Fruit fly (Drosophila melanogaster) whole organism, embryonic: ENCODE data around the gene wdn.

Experiments used
- Atf3 ChIP-seq: fragments of 200-800 bp; sonication (Bioruptor generic); optimal IDR thresholded peaks from 3 replicates; lab custom pipeline; 2016; ENCODE audit warnings: missing biosample characterization, missing genetic modification characterization
- Atf6 ChIP-seq: fragments of 200-800 bp; sonication (Bioruptor generic); IDR thresholded peaks from 2 replicates; pipeline ENCODE4 v1.3.6; 2022; ENCODE audit warnings: missing biosample characterization, missing genetic modification characterization
- Awh ChIP-seq: fragments of 200-800 bp; sonication (Bioruptor generic); IDR thresholded peaks from 2 replicates; pipeline ENCODE4, ENCODE4 v1.3.6; 2022; ENCODE audit warnings: missing biosample characterization, missing genetic modification characterization
- Blimp-1 ChIP-seq: fragments of 200-800 bp; sonication (Bioruptor generic); optimal IDR thresholded peaks from 3 replicates; lab custom pipeline; 2018; ENCODE audit warnings: missing biosample characterization, missing genetic modification characterization, mild to moderate bottlenecking, moderate library complexity, missing genetic modification reagents
- BtbVII ChIP-seq: fragments of 200-800 bp; sonication (Bioruptor generic); optimal IDR thresholded peaks from 3 replicates; lab custom pipeline; 2017; ENCODE audit warnings: missing biosample characterization, mild to moderate bottlenecking, missing genetic modification characterization
- CG10462 ChIP-seq: fragments of 200-800 bp; sonication (Bioruptor generic); optimal IDR thresholded peaks from 2 replicates; lab custom pipeline; 2016; ENCODE audit warnings: missing biosample characterization, missing genetic modification characterization
- CG11695 ChIP-seq: fragments of 200-800 bp; sonication (Bioruptor generic); IDR thresholded peaks from 3 replicates; pipeline ENCODE4 v1.3.6; 2022; ENCODE audit warnings: missing biosample characterization, missing genetic modification characterization
- CG17568 ChIP-seq: fragments of 200-800 bp; sonication (Bioruptor generic); optimal IDR thresholded peaks from 2 replicates; lab custom pipeline; 2018; ENCODE audit warnings: missing biosample characterization, mild to moderate bottlenecking, missing genetic modification characterization, moderate library complexity
- CG18476 ChIP-seq: fragments of 200-800 bp; sonication (Bioruptor generic); optimal IDR thresholded peaks from 2 replicates; lab custom pipeline; 2016; ENCODE audit warnings: missing biosample characterization, mild to moderate bottlenecking, missing genetic modification characterization
- CG2889 ChIP-seq: fragments of 200-800 bp; sonication (Bioruptor generic); IDR thresholded peaks from 3 replicates; pipeline ENCODE4 v1.3.6; 2022; ENCODE audit warnings: missing biosample characterization, missing genetic modification characterization
- CG32772 ChIP-seq: fragments of 200-800 bp; sonication (Bioruptor generic); IDR thresholded peaks from 2 replicates; pipeline ENCODE4 v1.3.6; 2022; ENCODE audit warnings: missing biosample characterization, missing genetic modification characterization
- CG4328 ChIP-seq: fragments of 200-800 bp; sonication (Bioruptor generic); optimal IDR thresholded peaks from 3 replicates; lab custom pipeline; 2017; ENCODE audit warnings: missing biosample characterization, missing genetic modification reagents, missing genetic modification characterization
- CG4360 ChIP-seq: fragments of 200-800 bp; sonication (Bioruptor generic); IDR thresholded peaks from 2 replicates; pipeline ENCODE4 v1.3.6; 2022; ENCODE audit warnings: missing biosample characterization, missing genetic modification characterization
- CG6765 ChIP-seq: fragments of 200-800 bp; sonication (Bioruptor generic); optimal IDR thresholded peaks from 3 replicates; lab custom pipeline; 2017; ENCODE audit warnings: missing biosample characterization, mild to moderate bottlenecking, missing genetic modification characterization
- CG9437 ChIP-seq: fragments of 200-800 bp; sonication (Bioruptor generic); optimal IDR thresholded peaks from 2 replicates; lab custom pipeline; 2018; ENCODE audit warnings: missing biosample characterization, mild to moderate bottlenecking, missing genetic modification characterization
- Chrac-16 ChIP-seq: fragments of 200-800 bp; sonication (Bioruptor generic); optimal IDR thresholded peaks from 3 replicates; lab custom pipeline; 2016; ENCODE audit warnings: missing biosample characterization, missing genetic modification characterization
- D ChIP-seq, 2 experiments: fragments of 200-800 bp in 1 of 2; fragments of >200 bp in 1 of 2; sonication (Bioruptor generic) in 1 of 2; optimal IDR thresholded peaks; 2 replicates in 1 of 2; 3 replicates in 1 of 2; lab custom pipeline; 2017; ENCODE audit warnings: mild to moderate bottlenecking in 1 of 2, missing biosample characterization in 1 of 2, missing genetic modification characterization in 1 of 2, missing genetic modification reagents in 1 of 2
- Elba2 ChIP-seq: fragments of 200-800 bp; sonication (Bioruptor generic); optimal IDR thresholded peaks from 3 replicates; lab custom pipeline; 2016; ENCODE audit warnings: missing biosample characterization, missing genetic modification characterization
- Mes4 ChIP-seq: fragments of 200-800 bp; sonication (Bioruptor generic); optimal IDR thresholded peaks from 2 replicates; lab custom pipeline; 2016; ENCODE audit warnings: missing biosample characterization, missing genetic modification characterization
- NFAT ChIP-seq: fragments of 200-800 bp; sonication (Bioruptor generic); IDR thresholded peaks from 2 replicates; pipeline ENCODE4 v1.3.6; 2022; ENCODE audit warnings: missing biosample characterization, missing genetic modification characterization
- Neu2 ChIP-seq: fragments of 200-800 bp; sonication (Bioruptor generic); optimal IDR thresholded peaks from 3 replicates; lab custom pipeline; 2016; ENCODE audit warnings: missing biosample characterization, missing genetic modification characterization, borderline replicate concordance
- NfI ChIP-seq: fragments of 200-800 bp; sonication (Bioruptor generic); optimal IDR thresholded peaks from 3 replicates; lab custom pipeline; 2018; ENCODE audit warnings: missing biosample characterization, mild to moderate bottlenecking, missing genetic modification characterization, moderate library complexity
- Xrp1 ChIP-seq: fragments of 200-800 bp; sonication (Bioruptor generic); IDR thresholded peaks from 2 replicates; pipeline ENCODE4 v1.3.6; 2022; ENCODE audit warnings: missing biosample characterization, missing genetic modification characterization
- ara ChIP-seq: fragments of 200-800 bp; sonication (Bioruptor generic); IDR thresholded peaks from 2 replicates; pipeline ENCODE4 v1.3.6; 2022; ENCODE audit warnings: missing biosample characterization, missing genetic modification characterization
- bsh ChIP-seq, 2 experiments: fragments of 200-800 bp; sonication (Bioruptor generic); optimal IDR thresholded peaks; 2 replicates each; lab custom pipeline; 2017 to 2018; ENCODE audit warnings: mild to moderate bottlenecking in 2 of 2, missing biosample characterization in 2 of 2, missing genetic modification characterization in 2 of 2, moderate library complexity in 1 of 2
- btn ChIP-seq: fragments of 200-800 bp; sonication (Bioruptor generic); optimal IDR thresholded peaks from 2 replicates; lab custom pipeline; 2016; ENCODE audit warnings: missing biosample characterization, missing genetic modification characterization
- cg ChIP-seq: fragments of 200-800 bp; sonication (Bioruptor generic); optimal IDR thresholded peaks from 3 replicates; lab custom pipeline; 2019; ENCODE audit warnings: missing biosample characterization, mild to moderate bottlenecking, missing genetic modification characterization, moderate library complexity
- crp ChIP-seq, 2 experiments: fragments of 200-800 bp; sonication (Bioruptor generic); optimal IDR thresholded peaks; 2 replicates in 1 of 2; 3 replicates in 1 of 2; lab custom pipeline; 2017; ENCODE audit warnings: missing biosample characterization in 2 of 2, missing genetic modification characterization in 2 of 2, mild to moderate bottlenecking in 1 of 2, moderate library complexity in 1 of 2
- cwo ChIP-seq: fragments of 200-800 bp; sonication (Bioruptor generic); optimal IDR thresholded peaks from 3 replicates; lab custom pipeline; 2017; ENCODE audit warnings: missing biosample characterization, missing genetic modification characterization, mild to moderate bottlenecking, moderate library complexity, missing genetic modification reagents
- dati ChIP-seq: fragments of 200-800 bp; sonication (Bioruptor generic); IDR thresholded peaks from 2 replicates; pipeline ENCODE4 v1.3.6; 2022; ENCODE audit warnings: missing biosample characterization, missing genetic modification characterization
- insv ChIP-seq, 2 experiments: fragments of 200-800 bp; sonication (Bioruptor generic); optimal IDR thresholded peaks; 3 replicates each; lab custom pipeline; 2016 to 2018; ENCODE audit warnings: missing biosample characterization in 2 of 2, missing genetic modification characterization in 2 of 2
- onecut ChIP-seq: fragments of 200-800 bp; sonication (Bioruptor generic); IDR thresholded peaks from 2 replicates; pipeline ENCODE4 v1.3.6; 2022; ENCODE audit warnings: missing biosample characterization, missing genetic modification characterization
- org-1 ChIP-seq: fragments of 200-800 bp; sonication (Bioruptor generic); optimal IDR thresholded peaks from 2 replicates; lab custom pipeline; 2017; ENCODE audit warnings: missing biosample characterization, missing genetic modification characterization
- otp ChIP-seq: fragments of 200-800 bp; sonication (Bioruptor generic); IDR thresholded peaks from 3 replicates; pipeline ENCODE4, ENCODE4 v1.3.6; 2022; ENCODE audit warnings: missing biosample characterization, missing genetic modification characterization
- pb ChIP-seq: fragments of 200-800 bp; sonication (Bioruptor generic); optimal IDR thresholded peaks from 3 replicates; lab custom pipeline; 2016; ENCODE audit warnings: missing biosample characterization, missing genetic modification characterization
- peb ChIP-seq: fragments of 200-800 bp; sonication (Bioruptor generic); IDR thresholded peaks from 2 replicates; pipeline ENCODE4 v1.3.6; 2022; ENCODE audit warnings: missing biosample characterization, missing genetic modification characterization
- stc ChIP-seq: fragments of 200-800 bp; sonication (Bioruptor generic); IDR thresholded peaks from 2 replicates; pipeline ENCODE4 v1.3.6; 2022; ENCODE audit warnings: missing biosample characterization, missing genetic modification characterization
- trem ChIP-seq: fragments of 200-800 bp; optimal IDR thresholded peaks from 3 replicates; lab custom pipeline; 2019; ENCODE audit warnings: missing biosample characterization, mild to moderate bottlenecking, missing genetic modification characterization, moderate library complexity
- tup ChIP-seq: fragments of 200-800 bp; sonication (Bioruptor generic); optimal IDR thresholded peaks from 2 replicates; lab custom pipeline; 2016; ENCODE audit warnings: missing biosample characterization, mild to moderate bottlenecking, missing genetic modification characterization, moderate library complexity
- vvl ChIP-seq: fragments of 200-800 bp; sonication (Bioruptor generic); IDR thresholded peaks from 2 replicates; pipeline ENCODE4 v1.3.6; 2022; ENCODE audit warnings: missing biosample characterization, missing genetic modification characterization
- zf30C ChIP-seq: fragments of 200-800 bp; sonication (Bioruptor generic); optimal IDR thresholded peaks from 3 replicates; lab custom pipeline; 2018; ENCODE audit warnings: missing biosample characterization, mild to moderate bottlenecking, missing genetic modification characterization

Gene wdn

DNA sequence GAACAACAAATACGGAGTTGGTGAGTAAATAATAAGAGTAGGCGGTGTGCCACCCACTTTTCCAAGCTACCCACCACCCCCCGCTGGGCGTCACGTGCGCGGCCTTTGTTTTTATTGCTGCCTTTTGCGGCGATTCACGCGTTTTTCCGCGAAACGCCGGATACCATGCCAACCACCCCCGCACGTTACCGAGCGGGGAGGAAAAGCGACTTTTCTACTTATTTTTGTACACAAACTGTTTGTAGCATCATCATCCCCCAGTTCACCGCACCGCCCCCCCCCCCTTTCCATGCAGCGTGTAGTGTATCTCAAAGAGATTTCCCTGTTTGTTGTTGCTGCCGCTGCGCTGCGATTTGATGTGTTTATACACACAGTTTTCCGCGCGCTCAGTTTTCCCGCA, 34.8 kb upstream of the wdn start (continued):
- TF ChIP-seq cwo (GFP tag; lab: Kevin White, UChicago) (peak; percentile 93), pb (GFP tag; lab: Kevin White, UChicago) (no peak), org-1 (GFP tag; lab: Kevin White, UChicago) (no peak), dati (GFP tag; lab: Robert Waterston, UW) (no peak), vvl (GFP tag; lab: Robert Waterston, UW) (no peak), NfI (GFP tag; lab: Kevin White, UChicago) (no peak)
- TF ChIP-seq, all 482 proteins: peak for 36

DNA sequence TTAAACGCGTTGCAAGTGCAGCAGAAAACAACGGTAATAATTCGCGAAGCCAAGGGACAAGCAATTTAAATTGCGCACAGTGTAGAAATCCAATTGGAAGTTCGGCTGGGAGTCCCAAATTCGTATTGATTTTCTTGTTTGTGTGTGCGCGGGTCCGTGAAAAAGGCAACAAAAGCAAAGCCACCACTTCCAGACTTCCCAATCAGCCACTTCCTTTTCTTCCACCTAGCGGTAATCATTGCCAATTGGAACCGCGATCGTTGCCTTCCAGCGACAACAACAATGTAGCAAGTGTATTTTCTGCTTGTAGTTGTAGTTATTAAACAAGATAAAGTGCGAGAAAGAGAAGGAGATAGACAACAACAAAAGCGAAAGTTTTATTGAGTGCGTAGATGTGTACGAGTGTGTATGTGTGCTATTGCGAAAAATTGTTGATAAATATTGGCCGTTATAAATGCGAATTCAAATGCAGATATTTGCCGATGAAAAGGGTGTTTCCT, 34.3 kb upstream of the wdn start:
- TF ChIP-seq Blimp-1 (GFP tag; lab: Kevin White, UChicago) (peak; percentile 75), CG32772 (GFP tag; lab: Robert Waterston, UW) (no peak), Mes4 (GFP tag; lab: Kevin White, UChicago) (peak; percentile 28), insv (GFP tag; optimal IDR thresholded peaks at IDR 0.05; lab: Kevin White, UChicago) (peak; percentile 97 to 98), Awh (GFP tag; lab: Robert Waterston, UW) (0 out of 2 replicates have a peak, but pooled peaks have one; percentile 64), D (optimal IDR thresholded peaks at IDR 0.05; lab: Kevin White, UChicago) (peak; percentile 29), D (GFP tag; optimal IDR thresholded peaks at IDR 0.05; lab: Kevin White, UChicago) (no peak), CG17568 (GFP tag; lab: Kevin White, UChicago) (peak; percentile 40), CG6765 (GFP tag; lab: Kevin White, UChicago) (peak; percentile 39), crp (GFP tag; optimal IDR thresholded peaks at IDR 0.05; lab: Kevin White, UChicago) (peak in 1 of 2 experiments; percentile 13), CG11695 (GFP tag; lab: Robert Waterston, UW) (0 out of 3 replicates have a peak, but pooled peaks have one; percentile 12), otp (0 out of 3 replicates have a peak, but pooled peaks have one; percentile 2), Xrp1 (GFP tag; lab: Robert Waterston, UW) (0 out of 2 replicates have a peak, but pooled peaks have one; percentile 36), CG4360 (GFP tag; lab: Robert Waterston, UW) (0 out of 2 replicates have a peak, but pooled peaks have one; percentile 55), btn (GFP tag; lab: Kevin White, UChicago) (peak; percentile 3), cg (peak; percentile 48), BtbVII (GFP tag; lab: Kevin White, UChicago) (peak; percentile 4), CG9437 (GFP tag; lab: Kevin White, UChicago) (no peak), Chrac-16 (no peak), onecut (GFP tag; lab: Robert Waterston, UW) (peak; percentile 94), CG18476 (GFP tag; lab: Kevin White, UChicago) (no peak), stc (GFP tag; lab: Robert Waterston, UW) (peak; percentile 60), ara (GFP tag; lab: Robert Waterston, UW) (0 out of 2 replicates have a peak, but pooled peaks have one; percentile 36), CG10462 (no peak), tup (GFP tag; lab: Kevin White, UChicago) (no peak), Neu2 (GFP tag; lab: Kevin White, UChicago) (peak; percentile 32), bsh (GFP tag; optimal IDR thresholded peaks at IDR 0.05; lab: Kevin White, UChicago) (peak in 1 of 2 experiments; percentile 1), zf30C (GFP tag; lab: Kevin White, UChicago) (peak; percentile 23), NFAT (no peak), Elba2 (peak; percentile 99), peb (GFP tag; lab: Robert Waterston, UW) (no peak), Atf6 (GFP tag; lab: Robert Waterston, UW) (peak; percentile 10; the same call in 1 of the 2 replicates), trem (no peak), CG4328 (GFP tag; lab: Kevin White, UChicago) (no peak), CG2889 (GFP tag; lab: Robert Waterston, UW) (no peak), Atf3 (GFP tag; lab: Kevin White, UChicago) (no peak)
